Worm (Caenorhabditis elegans): ENCODE results near the gene Y51H4A.5.

Gene Y51H4A.5

DNA sequence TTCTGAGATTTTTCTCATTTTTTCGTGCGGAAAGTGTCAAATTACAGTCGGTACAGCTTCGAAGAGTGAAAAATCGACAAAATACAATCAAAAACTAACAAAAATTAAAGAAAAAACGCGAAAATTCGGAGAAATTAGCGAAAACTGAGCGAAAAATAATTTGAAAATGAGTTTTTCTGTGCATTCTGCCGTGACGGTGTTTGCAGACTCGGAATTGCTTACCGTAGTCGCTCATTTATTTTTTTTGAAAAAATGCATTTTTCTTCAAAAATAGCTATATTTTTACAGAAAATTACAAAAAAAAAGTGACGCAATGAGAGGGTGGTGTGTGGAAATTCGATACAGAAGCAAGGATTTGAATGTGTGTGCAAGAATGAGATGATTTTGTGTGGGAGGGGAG, 22.9 kb downstream of the Y51H4A.5 start:
- TF ChIP-seq Y79H2A.3 (GFP tag; conservative IDR thresholded peaks at IDR 0.05) = no peak
- TF ChIP-seq snpc-4 (GFP tag; optimal IDR thresholded peaks at IDR 0.05) = peak; percentile 76
- TF ChIP-seq snpc-4 (tag; optimal IDR thresholded peaks at IDR 0.05) = peak in 1 of 4 experiments; percentile 49
- TF ChIP-seq madf-6 (GFP tag; IDR thresholded peaks at IDR 0.05) = 0 out of 2 replicates have a peak, but pooled peaks have one; percentile 10
- no peak for TF ChIP-seq dpff-1 (tag; optimal IDR thresholded peaks at IDR 0.05)
- no peak for TF ChIP-seq unc-130 (GFP tag; optimal IDR thresholded peaks at IDR 0.05)
- TF ChIP-seq snpc-1.3 (tag; optimal IDR thresholded peaks at IDR 0.05; ENCODE audit: insufficient read depth) = peak; percentile 26
- no peak for TF ChIP-seq aptf-2 (GFP tag; conservative IDR thresholded peaks at IDR 0.05)
- no peak for TF ChIP-seq athp-1 (tag; optimal IDR thresholded peaks at IDR 0.05)
- no peak for TF ChIP-seq ztf-28 (GFP tag; IDR thresholded peaks at IDR 0.05)
- peak; percentile 69 for TF ChIP-seq attf-6 (GFP tag; IDR thresholded peaks at IDR 0.05)
- peak; percentile 72 for TF ChIP-seq lsl-1 (GFP tag; optimal IDR thresholded peaks at IDR 0.05)
- TF ChIP-seq ceh-40 (GFP tag; IDR thresholded peaks at IDR 0.05) = no peak
- TF ChIP-seq T26A5.8 (tag; optimal IDR thresholded peaks at IDR 0.05) = no peak

DNA sequence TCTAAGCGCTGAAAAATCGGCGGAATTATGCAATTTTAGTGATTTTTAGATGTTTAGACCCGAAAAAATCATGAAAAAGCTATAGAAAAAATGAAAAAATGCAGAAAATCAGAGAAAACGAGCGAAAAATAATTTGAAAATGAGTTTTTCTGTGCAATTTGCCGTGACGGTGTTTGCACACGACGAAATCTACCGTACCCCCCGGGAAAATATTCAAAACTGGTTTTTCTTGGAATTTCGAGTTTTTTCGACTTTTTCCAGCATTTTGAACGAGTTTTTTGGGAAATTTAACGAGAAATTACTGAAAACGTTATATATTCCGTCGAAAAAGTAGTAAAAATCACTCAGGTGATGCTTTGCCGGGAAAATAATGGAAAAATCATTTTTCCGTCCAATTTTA, 23.6 kb downstream of the Y51H4A.5 start:
- peak; percentile 89 for TF ChIP-seq attf-6 (GFP tag; IDR thresholded peaks at IDR 0.05)
- TF ChIP-seq Y79H2A.3 (GFP tag; conservative IDR thresholded peaks at IDR 0.05) = peak; percentile 64; the same call in 1 of the 2 replicates
- TF ChIP-seq ztf-3 (GFP tag; optimal IDR thresholded peaks at IDR 0.05) = no peak
- no peak for TF ChIP-seq K11D2.4 (GFP tag; IDR thresholded peaks at IDR 0.05)
- peak; percentile 53 for TF ChIP-seq madf-6 (GFP tag; IDR thresholded peaks at IDR 0.05)
- TF ChIP-seq rpc-1 (optimal IDR thresholded peaks at IDR 0.05) = no peak
- no peak for TF ChIP-seq rpc-1 (tag; optimal IDR thresholded peaks at IDR 0.05)
- peak; percentile 53 for TF ChIP-seq efl-1 (GFP tag; optimal IDR thresholded peaks at IDR 0.05)
- no peak for TF ChIP-seq Y56A3A.18 (GFP tag; IDR thresholded peaks at IDR 0.05)
- TF ChIP-seq ceh-79 (tag; optimal IDR thresholded peaks at IDR 0.05) = no peak
- TF ChIP-seq snpc-4 (GFP tag; optimal IDR thresholded peaks at IDR 0.05) = peak; percentile 71
- TF ChIP-seq snpc-4 (tag; optimal IDR thresholded peaks at IDR 0.05) = peak in 3 of 4 experiments; percentile 71 to 83 (median 75)
- TF ChIP-seq D2030.7 (GFP tag; IDR thresholded peaks at IDR 0.05) = peak; percentile 52
- peak; percentile 53 for TF ChIP-seq tbp1 (GFP tag; optimal IDR thresholded peaks at IDR 0.05)
- TF ChIP-seq lsl-1 (GFP tag; optimal IDR thresholded peaks at IDR 0.05) = peak; percentile 86

DNA sequence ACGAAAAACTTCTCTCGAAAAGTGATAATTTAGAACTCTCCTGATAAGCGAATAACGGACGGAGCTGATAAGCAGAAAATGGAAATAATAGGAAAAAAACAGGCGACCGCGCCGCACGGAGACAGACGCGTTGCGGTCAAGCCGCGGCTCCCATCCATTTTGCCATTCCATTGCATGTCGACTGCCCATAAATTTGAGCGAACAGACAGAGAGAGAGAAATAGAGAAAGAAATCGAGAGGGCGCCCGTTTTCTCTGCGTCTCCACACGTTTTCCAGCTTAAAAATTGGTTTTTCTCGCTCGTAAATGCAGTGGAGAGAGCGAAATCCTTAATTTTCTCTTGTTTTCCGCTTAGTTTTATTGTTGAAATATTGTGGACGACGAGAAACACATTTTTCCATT, 24.1 kb downstream of the Y51H4A.5 start:
- no peak for TF ChIP-seq tlf-1 (GFP tag; optimal IDR thresholded peaks at IDR 0.05)
- TF ChIP-seq ceh-79 (tag; optimal IDR thresholded peaks at IDR 0.05) = no peak
- no peak for TF ChIP-seq ets-4 (GFP tag; optimal IDR thresholded peaks at IDR 0.05)
- TF ChIP-seq ztf-25 (GFP tag; IDR thresholded peaks at IDR 0.05) = no peak
- no peak for TF ChIP-seq egrh-3 (GFP tag; IDR thresholded peaks at IDR 0.05)
- no peak for TF ChIP-seq sdz-38 (tag; optimal IDR thresholded peaks at IDR 0.05)
- TF ChIP-seq let-607 (tag; optimal IDR thresholded peaks at IDR 0.05) = no peak
- no peak for TF ChIP-seq pha-4 (tag; optimal IDR thresholded peaks at IDR 0.05)
- TF ChIP-seq nhr-27 (tag; optimal IDR thresholded peaks at IDR 0.05) = no peak
- no peak for TF ChIP-seq lsl-1 (GFP tag; optimal IDR thresholded peaks at IDR 0.05)
- TF ChIP-seq ceh-100 (GFP tag; IDR thresholded peaks at IDR 0.05) = no peak
- TF ChIP-seq cebp-1 (GFP tag; IDR thresholded peaks at IDR 0.05) = no peak
- TF ChIP-seq cebp-1 (tag; optimal IDR thresholded peaks at IDR 0.05) = peak; percentile 82
- no peak for TF ChIP-seq T07F8.4 (tag; optimal IDR thresholded peaks at IDR 0.05)
- peak; percentile 8 for TF ChIP-seq athp-1 (tag; optimal IDR thresholded peaks at IDR 0.05)
- no peak for TF ChIP-seq K12H6.12 (tag; optimal IDR thresholded peaks at IDR 0.05)
- peak; percentile 12 for TF ChIP-seq tbp1 (GFP tag; optimal IDR thresholded peaks at IDR 0.05)
- no peak for TF ChIP-seq lir-1 (GFP tag; conservative IDR thresholded peaks at IDR 0.05)
- TF ChIP-seq dox-1 (GFP tag; IDR thresholded peaks at IDR 0.05) = peak; percentile 71
- TF ChIP-seq F23B12.7 (tag; optimal IDR thresholded peaks at IDR 0.05; ENCODE audit: insufficient read depth) = no peak
- no peak for TF ChIP-seq zim-3 (tag; optimal IDR thresholded peaks at IDR 0.05)
- TF ChIP-seq F55B11.4 (tag; optimal IDR thresholded peaks at IDR 0.05; ENCODE audit: borderline replicate concordance, insufficient read depth) = no peak
- no peak for TF ChIP-seq unc-130 (GFP tag; optimal IDR thresholded peaks at IDR 0.05)
- no peak for TF ChIP-seq nhr-179 (tag; optimal IDR thresholded peaks at IDR 0.05)
- no peak for TF ChIP-seq cebp-2 (GFP tag; IDR thresholded peaks at IDR 0.05)
- no peak for TF ChIP-seq egl-44 (GFP tag; IDR thresholded peaks at IDR 0.05)
- TF ChIP-seq hlh-12 (tag; optimal IDR thresholded peaks at IDR 0.05) = no peak
- TF ChIP-seq lin-26 (GFP tag; IDR thresholded peaks at IDR 0.05) = no peak
